Worm (Caenorhabditis elegans): ENCODE data around the gene B0035.13.

Gene B0035.13

ce11 chrIV:11298154-11299086 is 8.1 kb downstream of the B0035.13 start, which contains the start of the genes B0035.15 and dnj-1:
Gene B0035.15, minus strand, starts transcription at chrIV:11298252.
Gene dnj-1, plus strand, starts transcription at chrIV:11299036.
- TF ChIP-seq pha-4 (tag; optimal IDR thresholded peaks at IDR 0.05) = no peak
- peak; percentile 67 for TF ChIP-seq ham-2 (GFP tag; optimal IDR thresholded peaks at IDR 0.05)
- TF ChIP-seq ces-1 (GFP tag; optimal IDR thresholded peaks at IDR 0.05) = peak; percentile 85
- TF ChIP-seq blmp-1 (tag; optimal IDR thresholded peaks at IDR 0.05) = peak; percentile 6
- TF ChIP-seq lsy-2 (tag; optimal IDR thresholded peaks at IDR 0.05) = peak; percentile 11

ce11 chrIV:11296787-11297186 is 9.7 kb downstream of the B0035.13 start, which contains the start of gene mttu-1:
Gene mttu-1, minus strand, starts transcription at chrIV:11296887.
- TF ChIP-seq ceh-83 (GFP tag; optimal IDR thresholded peaks at IDR 0.05) (no peak), lin-13 (tag; optimal IDR thresholded peaks at IDR 0.05) (no peak), M03D4.4 (tag; optimal IDR thresholded peaks at IDR 0.05) (no peak), mls-2 (tag; optimal IDR thresholded peaks at IDR 0.05) (no peak), ceh-43 (GFP tag; optimal IDR thresholded peaks at IDR 0.05) (no peak), mab-5 (tag; optimal IDR thresholded peaks at IDR 0.05) (no peak), elt-3 (tag; optimal IDR thresholded peaks at IDR 0.05) (no peak), nhr-237 (tag; optimal IDR thresholded peaks at IDR 0.05) (no peak), nhr-28 (tag; optimal IDR thresholded peaks at IDR 0.05) (no peak), mep-1 (tag; optimal IDR thresholded peaks at IDR 0.05) (no peak), drap-1 (GFP tag; optimal IDR thresholded peaks at IDR 0.05) (no peak), flh-1 (GFP tag; optimal IDR thresholded peaks at IDR 0.05) (no peak), ztf-11 (tag; optimal IDR thresholded peaks at IDR 0.05) (no peak), snpc-4 (tag; optimal IDR thresholded peaks at IDR 0.05) (no peak), cnd-1 (tag; optimal IDR thresholded peaks at IDR 0.05) (no peak), ham-2 (GFP tag; optimal IDR thresholded peaks at IDR 0.05) (no peak), pha-4 (tag; optimal IDR thresholded peaks at IDR 0.05) (no peak), unc-62 (GFP tag; optimal IDR thresholded peaks at IDR 0.05) (no peak)

- TF ChIP-seq drap-1 (GFP tag; optimal IDR thresholded peaks at IDR 0.05) = no peak
- TF ChIP-seq pha-4 (tag; optimal IDR thresholded peaks at IDR 0.05) = no peak
These were observed 17.6 kb downstream of the B0035.13 start for ce11 chrIV:11288965-11289364.

- no peak for TF ChIP-seq elt-3 (tag; optimal IDR thresholded peaks at IDR 0.05)
- TF ChIP-seq ham-2 (GFP tag; optimal IDR thresholded peaks at IDR 0.05) = no peak
- no peak for TF ChIP-seq mab-5 (tag; optimal IDR thresholded peaks at IDR 0.05)
- TF ChIP-seq drap-1 (GFP tag; optimal IDR thresholded peaks at IDR 0.05) = no peak
- TF ChIP-seq mep-1 (tag; optimal IDR thresholded peaks at IDR 0.05) = no peak
- no peak for TF ChIP-seq nhr-28 (tag; optimal IDR thresholded peaks at IDR 0.05)
- TF ChIP-seq ceh-43 (GFP tag; optimal IDR thresholded peaks at IDR 0.05) = no peak
- TF ChIP-seq mls-2 (tag; optimal IDR thresholded peaks at IDR 0.05) = no peak
- TF ChIP-seq snpc-4 (tag; optimal IDR thresholded peaks at IDR 0.05) = no peak
- TF ChIP-seq flh-1 (GFP tag; optimal IDR thresholded peaks at IDR 0.05) = no peak
- TF ChIP-seq nhr-12 (tag; optimal IDR thresholded peaks at IDR 0.05) = no peak
- TF ChIP-seq zip-8 (tag; optimal IDR thresholded peaks at IDR 0.05) = no peak
- no peak for TF ChIP-seq nhr-2 (tag; optimal IDR thresholded peaks at IDR 0.05)
- no peak for TF ChIP-seq elt-1 (tag; optimal IDR thresholded peaks at IDR 0.05; ENCODE audit: borderline replicate concordance, insufficient read depth)
- no peak for TF ChIP-seq hlh-1 (tag; optimal IDR thresholded peaks at IDR 0.05)
- no peak for TF ChIP-seq ceh-39 (tag; optimal IDR thresholded peaks at IDR 0.05)
- no peak for TF ChIP-seq bed-3 (GFP tag; optimal IDR thresholded peaks at IDR 0.05)
These were observed 19.0 kb downstream of the B0035.13 start, which contains the start of gene F54D1.6 for ce11 chrIV:11287511-11287910. Gene F54D1.6, plus strand, starts transcription at chrIV:11287811.

- TF ChIP-seq mep-1 (tag; optimal IDR thresholded peaks at IDR 0.05) (no peak), ceh-43 (GFP tag; optimal IDR thresholded peaks at IDR 0.05) (no peak), flh-1 (GFP tag; optimal IDR thresholded peaks at IDR 0.05) (no peak), sptf-1 (tag; optimal IDR thresholded peaks at IDR 0.05) (no peak), blmp-1 (tag; optimal IDR thresholded peaks at IDR 0.05) (no peak), drap-1 (GFP tag; optimal IDR thresholded peaks at IDR 0.05) (no peak)
These were observed 20.4 kb downstream of the B0035.13 start for ce11 chrIV:11286112-11286511.

All from whole organism, mixed stage, embryonic.